Worm (Caenorhabditis elegans) whole organism, L2 larva: ENCODE measurements around the gene F09E10.7.

Experiments used
- ama-1 ChIP-seq: fragments of 150-350 bp; optimal IDR thresholded peaks from 2 replicates; lab custom pipeline; 2018; ENCODE audit warnings: inconsistent platforms
- lin-11 ChIP-seq: fragments of 150-350 bp; sonication (generic microtip); optimal IDR thresholded peaks from 2 replicates; lab custom pipeline; 2014; ENCODE audit warnings: missing biosample characterization, missing genetic modification characterization, inconsistent platforms, mixed read lengths
- mab-5 ChIP-seq: fragments of 150-350 bp; optimal IDR thresholded peaks from 2 replicates; lab custom pipeline; 2014; ENCODE audit warnings: missing biosample characterization, missing genetic modification characterization
- nhr-237 ChIP-seq: fragments of 150-350 bp; optimal IDR thresholded peaks from 2 replicates; lab custom pipeline; 2014; ENCODE audit warnings: missing biosample characterization, missing genetic modification characterization
- nhr-25 ChIP-seq: fragments of 150-350 bp; sonication (generic microtip); optimal IDR thresholded peaks from 3 replicates; lab custom pipeline; 2014; ENCODE audit warnings: missing biosample characterization, missing genetic modification characterization
- peb-1 ChIP-seq: fragments of 150-350 bp; optimal IDR thresholded peaks from 2 replicates; lab custom pipeline; 2014; ENCODE audit warnings: missing biosample characterization, missing genetic modification characterization

ce11 chrX:1529013-1529412, 27.4 kb upstream of the F09E10.7 start:
- TF ChIP-seq peb-1 (tag; lab: Kevin White, UChicago) = no peak
- no peak for TF ChIP-seq ama-1
- no peak for TF ChIP-seq nhr-25 (tag; lab: Kevin White, UChicago)
- no peak for TF ChIP-seq nhr-237 (tag; lab: Kevin White, UChicago)
- no peak for TF ChIP-seq mab-5 (tag; lab: Kevin White, UChicago)
- no peak for TF ChIP-seq lin-11 (tag; lab: Kevin White, UChicago)
